Worm (Caenorhabditis elegans) whole organism, midembryonic: ENCODE data around the gene lron-10.

Source experiments
- cog-1 ChIP-seq: sonication (generic microtip); optimal IDR thresholded peaks from 2 replicates; lab custom pipeline; 2016; ENCODE audit warnings: missing genetic modification characterization, missing compliant biosample characterization
- flt-1 ChIP-seq: fragments of 200-800 bp; sonication (Bioruptor generic); IDR thresholded peaks from 2 replicates; pipeline ENCODE4 v1.3.6; 2022; ENCODE audit warnings: missing genetic modification characterization, missing compliant biosample characterization
- klf-2 ChIP-seq: fragments of 200-800 bp; sonication (Bioruptor generic); conservative IDR thresholded peaks from 2 replicates; pipeline ENCODE4 v1.3.6; 2022; ENCODE audit warnings: missing genetic modification reagents, missing genetic modification characterization, missing compliant biosample characterization
- med-1 ChIP-seq: sonication (generic microtip); optimal IDR thresholded peaks from 2 replicates; lab custom pipeline; 2017; ENCODE audit warnings: missing genetic modification characterization, mild to moderate bottlenecking, missing compliant biosample characterization, antibody characterized with exemption, missing genetic modification reagents; ENCODE audit not compliant: insufficient read depth
- ref-1 ChIP-seq: fragments of 200-800 bp; sonication (Bioruptor generic); conservative IDR thresholded peaks from 2 replicates; pipeline ENCODE4 v1.3.6; 2022; ENCODE audit warnings: missing genetic modification reagents, missing genetic modification characterization, missing compliant biosample characterization
- tab-1 ChIP-seq: fragments of 200-800 bp; sonication (Bioruptor generic); IDR thresholded peaks from 2 replicates; pipeline ENCODE4 v1.3.6; 2022; ENCODE audit warnings: missing genetic modification characterization, missing compliant biosample characterization
- ztf-29 ChIP-seq: fragments of 200-800 bp; sonication (Bioruptor generic); IDR thresholded peaks from 2 replicates; pipeline ENCODE4 v1.3.6; 2022; ENCODE audit warnings: missing genetic modification reagents, missing genetic modification characterization, missing compliant biosample characterization

DNA sequence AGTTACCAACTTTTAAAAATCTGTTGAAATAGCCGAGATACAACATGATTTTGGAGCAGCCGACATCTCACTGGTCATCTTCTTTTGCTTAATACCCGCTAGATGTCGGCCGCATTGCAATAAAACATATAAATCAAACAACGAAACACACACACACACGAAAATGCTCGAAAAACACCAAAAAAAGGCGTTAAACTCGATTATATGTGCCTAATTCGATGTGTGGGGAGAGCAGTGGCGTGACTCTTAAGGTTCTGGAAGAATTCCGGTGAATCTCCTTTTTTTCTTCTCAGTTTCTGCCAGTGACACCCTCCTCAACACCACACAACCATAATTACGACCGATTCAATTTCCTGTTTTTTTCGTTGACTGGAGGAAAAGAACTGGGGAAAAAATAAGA is 41.0 kb downstream of the lron-10 start:
- TF ChIP-seq med-1, result no peak
- no peak for TF ChIP-seq klf-2 (GFP tag; lab: Robert Waterston, UW)
- no peak for TF ChIP-seq tab-1 (GFP tag; lab: Robert Waterston, UW)
- no peak for TF ChIP-seq flt-1 (GFP tag; lab: Robert Waterston, UW)
- TF ChIP-seq ztf-29, result no peak
- TF ChIP-seq cog-1 (tag; lab: Kevin White, UChicago), result no peak
- TF ChIP-seq ref-1 (GFP tag; lab: Robert Waterston, UW), result no peak
